Worm (Caenorhabditis elegans) whole organism, L2 larva: ENCODE measurements around the gene F09E10.7.

Experiments used
- C34F6.9 ChIP-seq: fragments of 150-350 bp; optimal IDR thresholded peaks from 2 replicates; lab custom pipeline; 2014; ENCODE audit warnings: missing biosample characterization, missing genetic modification characterization
- F13H6.1 ChIP-seq: sonication (generic microtip); optimal IDR thresholded peaks from 2 replicates; lab custom pipeline; 2016; ENCODE audit warnings: missing genetic modification characterization, missing compliant biosample characterization
- R02D3.7 ChIP-seq: fragments of 150-350 bp; optimal IDR thresholded peaks from 2 replicates; lab custom pipeline; 2014; ENCODE audit warnings: missing biosample characterization, missing genetic modification characterization
- Y55F3AM.14 ChIP-seq: fragments of 200-800 bp; sonication (Bioruptor generic); optimal IDR thresholded peaks from 2 replicates; lab custom pipeline; 2018; ENCODE audit warnings: mild to moderate bottlenecking, missing genetic modification characterization, missing compliant biosample characterization
- ZK546.5 ChIP-seq: sonication (generic microtip); optimal IDR thresholded peaks from 2 replicates; lab custom pipeline; 2017; ENCODE audit warnings: missing biosample characterization, missing genetic modification characterization
- alr-1 ChIP-seq: fragments of 150-350 bp; optimal IDR thresholded peaks from 2 replicates; lab custom pipeline; 2014; ENCODE audit warnings: missing biosample characterization, missing genetic modification characterization
- aly-2 ChIP-seq: fragments of 150-350 bp; optimal IDR thresholded peaks from 2 replicates; lab custom pipeline; 2014; ENCODE audit warnings: missing biosample characterization, missing genetic modification characterization
- ama-1 ChIP-seq: fragments of 150-350 bp; optimal IDR thresholded peaks from 2 replicates; lab custom pipeline; 2018; ENCODE audit warnings: inconsistent platforms
- blmp-1 ChIP-seq: sonication (generic microtip); optimal IDR thresholded peaks from 2 replicates; lab custom pipeline; 2017; ENCODE audit warnings: missing genetic modification characterization, mild to moderate bottlenecking, missing compliant biosample characterization, antibody characterized with exemption, moderate library complexity; ENCODE audit not compliant: insufficient read depth
- ceh-16 ChIP-seq: fragments of 150-350 bp; optimal IDR thresholded peaks from 2 replicates; lab custom pipeline; 2014; ENCODE audit warnings: missing biosample characterization, missing genetic modification characterization
- ceh-82 ChIP-seq: fragments of 150-350 bp; optimal IDR thresholded peaks from 2 replicates; lab custom pipeline; 2014; ENCODE audit warnings: missing biosample characterization, missing genetic modification characterization
- crh-2 ChIP-seq: sonication (generic microtip); optimal IDR thresholded peaks from 2 replicates; lab custom pipeline; 2017; ENCODE audit warnings: missing biosample characterization, missing genetic modification characterization
- dmd-4 ChIP-seq: sonication (generic microtip); optimal IDR thresholded peaks from 2 replicates; lab custom pipeline; 2017; ENCODE audit warnings: missing biosample characterization, missing genetic modification characterization
- egl-27 ChIP-seq: sonication (generic microtip); optimal IDR thresholded peaks from 3 replicates; lab custom pipeline; 2017; ENCODE audit warnings: missing biosample characterization, missing genetic modification reagents, missing genetic modification characterization
- elt-1 ChIP-seq: fragments of 150-350 bp; optimal IDR thresholded peaks from 2 replicates; lab custom pipeline; 2014; ENCODE audit warnings: missing biosample characterization, missing genetic modification characterization
- elt-3 ChIP-seq: sonication (generic microtip); optimal IDR thresholded peaks from 2 replicates; lab custom pipeline; 2017; ENCODE audit warnings: missing biosample characterization, missing genetic modification characterization
- fos-1 ChIP-seq: fragments of 150-350 bp; optimal IDR thresholded peaks from 2 replicates; lab custom pipeline; 2014; ENCODE audit warnings: missing biosample characterization, missing genetic modification characterization
- gmeb-1 ChIP-seq: fragments of 150-350 bp; optimal IDR thresholded peaks from 2 replicates; lab custom pipeline; 2014; ENCODE audit warnings: missing biosample characterization, missing genetic modification characterization
- lin-11 ChIP-seq: fragments of 150-350 bp; sonication (generic microtip); optimal IDR thresholded peaks from 2 replicates; lab custom pipeline; 2014; ENCODE audit warnings: missing biosample characterization, missing genetic modification characterization, inconsistent platforms, mixed read lengths
- lin-13 ChIP-seq: fragments of 150-350 bp; optimal IDR thresholded peaks from 2 replicates; lab custom pipeline; 2014; ENCODE audit warnings: missing biosample characterization, missing genetic modification reagents, missing genetic modification characterization
- lin-39 ChIP-seq: fragments of 150-350 bp; optimal IDR thresholded peaks from 2 replicates; lab custom pipeline; 2014; ENCODE audit warnings: missing biosample characterization, missing genetic modification reagents, missing genetic modification characterization
- lsy-2 ChIP-seq, 2 experiments: fragments of 150-350 bp in 1 of 2; sonication (generic microtip) in 1 of 2; optimal IDR thresholded peaks; 2 replicates each; lab custom pipeline; 2014 to 2017; ENCODE audit warnings: missing biosample characterization in 2 of 2, missing genetic modification characterization in 2 of 2
- mab-5 ChIP-seq: fragments of 150-350 bp; optimal IDR thresholded peaks from 2 replicates; lab custom pipeline; 2014; ENCODE audit warnings: missing biosample characterization, missing genetic modification characterization
- mbf-1 ChIP-seq: sonication (generic microtip); optimal IDR thresholded peaks from 2 replicates; lab custom pipeline; 2017; ENCODE audit warnings: missing biosample characterization, missing genetic modification characterization
- mdl-1 ChIP-seq, 2 experiments: fragments of 150-350 bp in 1 of 2; sonication (generic microtip) in 1 of 2; optimal IDR thresholded peaks; 2 replicates each; lab custom pipeline; 2017; ENCODE audit warnings: missing biosample characterization in 2 of 2, missing genetic modification characterization in 2 of 2
- nhr-10 ChIP-seq: sonication (generic microtip); optimal IDR thresholded peaks from 2 replicates; lab custom pipeline; 2017; ENCODE audit warnings: missing biosample characterization, missing genetic modification characterization
- nhr-11 ChIP-seq: fragments of 150-350 bp; optimal IDR thresholded peaks from 2 replicates; lab custom pipeline; 2014; ENCODE audit warnings: missing biosample characterization, missing genetic modification characterization
- nhr-12 ChIP-seq: fragments of 150-350 bp; optimal IDR thresholded peaks from 2 replicates; lab custom pipeline; 2014; ENCODE audit warnings: missing biosample characterization, missing genetic modification characterization
- nhr-129 ChIP-seq: fragments of 150-350 bp; optimal IDR thresholded peaks from 2 replicates; lab custom pipeline; 2014; ENCODE audit warnings: missing biosample characterization, missing genetic modification characterization
- nhr-21 ChIP-seq: fragments of 150-350 bp; optimal IDR thresholded peaks from 2 replicates; lab custom pipeline; 2014; ENCODE audit warnings: missing biosample characterization, missing genetic modification characterization
- nhr-23 ChIP-seq: fragments of 150-350 bp; optimal IDR thresholded peaks from 2 replicates; lab custom pipeline; 2014; ENCODE audit warnings: missing biosample characterization, missing genetic modification reagents, missing genetic modification characterization
- nhr-237 ChIP-seq: fragments of 150-350 bp; optimal IDR thresholded peaks from 2 replicates; lab custom pipeline; 2014; ENCODE audit warnings: missing biosample characterization, missing genetic modification characterization
- nhr-25 ChIP-seq: fragments of 150-350 bp; sonication (generic microtip); optimal IDR thresholded peaks from 3 replicates; lab custom pipeline; 2014; ENCODE audit warnings: missing biosample characterization, missing genetic modification characterization
- nhr-6 ChIP-seq: fragments of 150-350 bp; optimal IDR thresholded peaks from 2 replicates; lab custom pipeline; 2014; ENCODE audit warnings: missing biosample characterization, missing genetic modification characterization
- nhr-77 ChIP-seq: fragments of 150-350 bp; optimal IDR thresholded peaks from 2 replicates; lab custom pipeline; 2014; ENCODE audit warnings: missing biosample characterization, missing genetic modification characterization
- peb-1 ChIP-seq: fragments of 150-350 bp; optimal IDR thresholded peaks from 2 replicates; lab custom pipeline; 2014; ENCODE audit warnings: missing biosample characterization, missing genetic modification characterization
- sem-4 ChIP-seq: fragments of 150-350 bp; optimal IDR thresholded peaks from 2 replicates; lab custom pipeline; 2014; ENCODE audit warnings: missing biosample characterization, missing genetic modification reagents, missing genetic modification characterization
- skn-1 ChIP-seq: sonication (generic microtip); optimal IDR thresholded peaks from 2 replicates; lab custom pipeline; 2017; ENCODE audit warnings: missing biosample characterization, missing genetic modification characterization
- sma-3 ChIP-seq: sonication (generic microtip); optimal IDR thresholded peaks from 2 replicates; lab custom pipeline; 2016; ENCODE audit warnings: missing genetic modification reagents, missing genetic modification characterization, missing compliant biosample characterization
- sma-9 ChIP-seq, 2 experiments: fragments of 150-350 bp in 1 of 2; sonication (generic microtip) in 1 of 2; optimal IDR thresholded peaks; 2 replicates each; lab custom pipeline; 2014 to 2016; ENCODE audit warnings: missing genetic modification characterization in 2 of 2, mild to moderate bottlenecking in 1 of 2, missing biosample characterization in 1 of 2, missing compliant biosample characterization in 1 of 2, missing genetic modification reagents in 1 of 2, moderate library complexity in 1 of 2
- snpc-4 ChIP-seq: fragments of 150-350 bp; optimal IDR thresholded peaks from 2 replicates; lab custom pipeline; 2014; ENCODE audit warnings: missing biosample characterization, missing genetic modification characterization
- unc-39 ChIP-seq: fragments of 150-350 bp; optimal IDR thresholded peaks from 2 replicates; lab custom pipeline; 2014; ENCODE audit warnings: missing biosample characterization, missing genetic modification characterization
- unc-55 ChIP-seq: fragments of 150-350 bp; sonication (generic microtip); optimal IDR thresholded peaks from 3 replicates; lab custom pipeline; 2014; ENCODE audit warnings: missing biosample characterization, missing genetic modification reagents, missing genetic modification characterization
- unc-62 ChIP-seq: fragments of 150-350 bp; optimal IDR thresholded peaks from 2 replicates; lab custom pipeline; 2014; ENCODE audit warnings: missing biosample characterization, missing genetic modification reagents, missing genetic modification characterization
- zag-1 ChIP-seq: fragments of 150-350 bp; optimal IDR thresholded peaks from 2 replicates; lab custom pipeline; 2014; ENCODE audit warnings: missing biosample characterization, missing genetic modification characterization
- ztf-1 ChIP-seq: fragments of 200-800 bp; sonication (Bioruptor generic); conservative IDR thresholded peaks from 2 replicates; pipeline ENCODE4 v1.3.6; 2022; ENCODE audit warnings: missing genetic modification characterization, missing compliant biosample characterization
- ztf-11 ChIP-seq: sonication (generic microtip); optimal IDR thresholded peaks from 2 replicates; lab custom pipeline; 2017; ENCODE audit warnings: missing biosample characterization, missing genetic modification characterization
- ztf-4 ChIP-seq: fragments of 150-350 bp; optimal IDR thresholded peaks from 2 replicates; lab custom pipeline; 2014; ENCODE audit warnings: missing biosample characterization, missing genetic modification characterization

F09E10.7 gene

ce11 chrX:1487096-1487495, 14.6 kb downstream of the F09E10.7 start:
- no peak for TF ChIP-seq alr-1 (tag; lab: Kevin White, UChicago)
- no peak for TF ChIP-seq skn-1 (tag; lab: Kevin White, UChicago)
- 0 out of 2 replicates have a peak, but pooled peaks have one; percentile 47 for TF ChIP-seq ztf-1 (GFP tag; lab: Robert Waterston, UW)
- no peak for TF ChIP-seq R02D3.7 (tag; lab: Kevin White, UChicago)

ce11 chrX:1486135-1486648, 15.5 kb downstream of the F09E10.7 start, which contains the start of the genes D1005.10 and dhs-25:
TSS of gene D1005.10 (minus strand) at chrX:1486185.
TSS of gene dhs-25 (plus strand) at chrX:1486532.
- TF ChIP-seq sem-4 (tag; lab: Kevin White, UChicago) (peak; percentile 73), ceh-82 (tag; lab: Kevin White, UChicago) (no peak), R02D3.7 (tag; lab: Kevin White, UChicago) (no peak), zag-1 (tag; lab: Kevin White, UChicago) (no peak), nhr-21 (tag; lab: Kevin White, UChicago) (peak; percentile 77), alr-1 (tag; lab: Kevin White, UChicago) (no peak), nhr-77 (no peak), fos-1 (tag; lab: Kevin White, UChicago) (peak; percentile 67), C34F6.9 (tag; lab: Kevin White, UChicago) (peak; percentile 72), lin-39 (tag; lab: Kevin White, UChicago) (no peak), ztf-4 (tag; lab: Kevin White, UChicago) (peak; percentile 76), egl-27 (tag; lab: Kevin White, UChicago) (peak; percentile 80), nhr-6 (tag; lab: Kevin White, UChicago) (peak; percentile 80), ZK546.5 (no peak), mab-5 (tag; lab: Kevin White, UChicago) (no peak), snpc-4 (tag; lab: Kevin White, UChicago) (no peak), ama-1 (lab: Kevin White, UChicago) (peak; percentile 71), Y55F3AM.14 (GFP tag; lab: Kevin White, UChicago) (no peak), blmp-1 (tag; lab: Kevin White, UChicago) (peak; percentile 62), sma-9 (GFP tag; optimal IDR thresholded peaks at IDR 0.05; lab: Kevin White, UChicago) (peak; percentile 98), sma-9 (tag; optimal IDR thresholded peaks at IDR 0.05; lab: Kevin White, UChicago) (no peak), F13H6.1 (peak; percentile 94), crh-2 (tag; lab: Kevin White, UChicago) (peak; percentile 86), ztf-1 (GFP tag; lab: Robert Waterston, UW) (no peak), sma-3 (GFP tag; lab: Kevin White, UChicago) (peak; percentile 87), elt-3 (tag; lab: Kevin White, UChicago) (no peak), peb-1 (tag; lab: Kevin White, UChicago) (no peak), nhr-11 (no peak), nhr-129 (tag; lab: Kevin White, UChicago) (peak; percentile 94), nhr-10 (tag; lab: Kevin White, UChicago) (peak; percentile 84), skn-1 (tag; lab: Kevin White, UChicago) (no peak), aly-2 (tag; lab: Kevin White, UChicago) (no peak), lin-11 (tag; lab: Kevin White, UChicago) (no peak), nhr-23 (tag; lab: Kevin White, UChicago) (no peak), mbf-1 (tag; lab: Kevin White, UChicago) (no peak), unc-39 (no peak), elt-1 (tag; lab: Kevin White, UChicago) (no peak), lsy-2 (tag; optimal IDR thresholded peaks at IDR 0.05; lab: Kevin White, UChicago) (peak; percentile 20 to 79), mdl-1 (tag; optimal IDR thresholded peaks at IDR 0.05; lab: Kevin White, UChicago) (peak in 1 of 2 experiments; percentile 24), lin-13 (peak; percentile 54), ztf-11 (no peak), nhr-237 (tag; lab: Kevin White, UChicago) (no peak), gmeb-1 (tag; lab: Kevin White, UChicago) (peak; percentile 75), nhr-12 (tag; lab: Kevin White, UChicago) (no peak), unc-55 (no peak), unc-62 (GFP tag; lab: Kevin White, UChicago) (no peak), dmd-4 (no peak), ceh-16 (tag; lab: Kevin White, UChicago) (no peak), nhr-25 (tag; lab: Kevin White, UChicago) (peak; percentile 81)
- TF ChIP-seq, all 48 proteins: peak for 20
